Worm (Caenorhabditis elegans) whole organism, mixed stage, embryonic: Measurements from ENCODE around the gene daam-1.

Source experiments
- lin-13 ChIP-seq: fragments of 150-350 bp; optimal IDR thresholded peaks from 2 replicates; lab custom pipeline; 2014; ENCODE audit warnings: missing biosample characterization, missing genetic modification characterization
- lsy-2 ChIP-seq: fragments of 150-350 bp; optimal IDR thresholded peaks from 2 replicates; lab custom pipeline; 2014; ENCODE audit warnings: missing biosample characterization, missing genetic modification characterization
- nhr-12 ChIP-seq: fragments of 150-350 bp; optimal IDR thresholded peaks from 2 replicates; lab custom pipeline; 2014; ENCODE audit warnings: missing biosample characterization, missing genetic modification characterization
- nhr-76 ChIP-seq: sonication (generic microtip); optimal IDR thresholded peaks from 2 replicates; lab custom pipeline; 2017; ENCODE audit warnings: missing biosample characterization, missing genetic modification characterization
- snpc-4 ChIP-seq: fragments of 150-350 bp; optimal IDR thresholded peaks from 2 replicates; lab custom pipeline; 2014; ENCODE audit warnings: missing biosample characterization, missing genetic modification characterization
- sptf-1 ChIP-seq: sonication (generic microtip); optimal IDR thresholded peaks from 2 replicates; lab custom pipeline; 2017; ENCODE audit warnings: mild to moderate bottlenecking, missing genetic modification characterization, moderate library complexity, missing compliant biosample characterization
- unc-39 ChIP-seq: fragments of 150-350 bp; optimal IDR thresholded peaks from 2 replicates; lab custom pipeline; 2014; ENCODE audit warnings: missing biosample characterization, missing genetic modification characterization
- unc-62 ChIP-seq: fragments of 150-350 bp; optimal IDR thresholded peaks from 2 replicates; lab custom pipeline; 2014; ENCODE audit warnings: missing biosample characterization, missing genetic modification reagents, missing genetic modification characterization
- zip-8 ChIP-seq: fragments of 150-350 bp; optimal IDR thresholded peaks from 2 replicates; lab custom pipeline; 2014; ENCODE audit warnings: missing biosample characterization, missing genetic modification characterization

DNA sequence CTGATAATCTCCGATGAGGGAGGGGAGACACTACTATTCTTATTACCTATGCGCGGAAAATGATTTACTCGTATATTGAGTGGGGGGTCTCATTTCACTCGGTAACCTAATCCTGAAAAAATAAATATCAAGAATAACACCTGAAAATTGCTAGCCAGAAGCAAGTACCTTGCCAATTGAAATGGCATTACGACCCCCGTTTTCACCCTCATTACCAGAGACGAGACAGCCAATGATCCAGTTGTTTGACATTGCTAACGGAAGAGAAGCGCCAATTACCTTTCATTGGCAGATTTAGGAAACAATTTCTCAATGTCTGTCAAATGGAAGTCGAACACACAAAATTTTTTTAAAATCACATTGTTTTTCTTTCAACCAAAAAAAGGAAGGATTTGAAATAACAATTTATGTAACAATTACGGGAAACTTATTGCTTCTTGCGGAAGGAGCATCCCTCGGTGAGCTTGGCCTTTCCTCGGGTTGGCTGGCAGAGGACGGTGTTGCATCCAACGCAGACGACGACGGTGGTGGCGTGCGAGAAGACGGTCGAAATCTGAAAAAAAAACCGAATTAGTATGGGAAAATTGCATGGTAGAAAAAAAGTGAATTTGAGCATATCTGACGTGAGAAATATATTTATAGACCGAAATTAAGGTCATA is 19.5 kb upstream of the daam-1 start:
- no peak for TF ChIP-seq lsy-2 (tag; lab: Kevin White, UChicago)
- TF ChIP-seq snpc-4 (tag; lab: Kevin White, UChicago) = no peak
- no peak for TF ChIP-seq nhr-12 (tag; lab: Kevin White, UChicago)
- no peak for TF ChIP-seq zip-8
- TF ChIP-seq nhr-76 (tag; lab: Kevin White, UChicago) = no peak
- TF ChIP-seq sptf-1 (tag; lab: Kevin White, UChicago) = no peak
- no peak for TF ChIP-seq lin-13 (tag; lab: Kevin White, UChicago)
- TF ChIP-seq unc-39 (tag; lab: Kevin White, UChicago) = no peak
- no peak for TF ChIP-seq unc-62 (GFP tag; lab: Kevin White, UChicago)
